Worm (Caenorhabditis elegans) whole organism, L4 larva: ENCODE data around the gene srg-61.

Source experiments
- F10B5.3 ChIP-seq: sonication (generic microtip); optimal IDR thresholded peaks from 2 replicates; lab custom pipeline; 2016; ENCODE audit warnings: mild to moderate bottlenecking, missing genetic modification characterization, missing compliant biosample characterization
- F44E2.7 ChIP-seq: fragments of 200-800 bp; sonication (Bioruptor generic); IDR thresholded peaks from 2 replicates; pipeline ENCODE4 v2.1.2; 2022; ENCODE audit warnings: missing genetic modification characterization, missing compliant biosample characterization
- Y48G9A.11 ChIP-seq: fragments of 200-800 bp; sonication (Bioruptor generic); IDR thresholded peaks from 2 replicates; pipeline ENCODE4 v1.3.6; 2022; ENCODE audit warnings: missing genetic modification reagents, missing genetic modification characterization, missing compliant biosample characterization
- aha-1 ChIP-seq: fragments of 150-350 bp; peaks from one replicate; lab custom pipeline; 2014; ENCODE audit warnings: missing biosample characterization, missing genetic modification characterization
- arid-1 ChIP-seq: fragments of 200-800 bp; sonication (Bioruptor generic); conservative IDR thresholded peaks from 2 replicates; pipeline ENCODE4 v1.3.6; 2022; ENCODE audit warnings: missing genetic modification reagents, missing genetic modification characterization, missing compliant biosample characterization
- daf-19 ChIP-seq: fragments of 200-800 bp; sonication (Bioruptor generic); conservative IDR thresholded peaks from 2 replicates; pipeline ENCODE4 v1.3.6; 2022; ENCODE audit warnings: missing genetic modification characterization, missing compliant biosample characterization
- daf-8 ChIP-seq: fragments of 200-800 bp; sonication (Bioruptor generic); IDR thresholded peaks from 2 replicates; pipeline ENCODE4 v1.3.6; 2022; ENCODE audit warnings: missing genetic modification characterization, missing compliant biosample characterization
- duxl-1 ChIP-seq: sonication (generic microtip); optimal IDR thresholded peaks from 2 replicates; lab custom pipeline; 2016; ENCODE audit warnings: mild to moderate bottlenecking, missing genetic modification characterization, moderate library complexity, missing compliant biosample characterization; ENCODE audit not compliant: poor library complexity
- egl-27 ChIP-seq: sonication (generic microtip); optimal IDR thresholded peaks from 3 replicates; lab custom pipeline; 2017; ENCODE audit warnings: missing biosample characterization, missing genetic modification reagents, missing genetic modification characterization
- egl-43 ChIP-seq: fragments of 200-800 bp; sonication (Bioruptor generic); IDR thresholded peaks from 2 replicates; pipeline ENCODE4 v1.3.6; 2022; ENCODE audit warnings: missing genetic modification reagents, missing genetic modification characterization, missing compliant biosample characterization
- gei-8 ChIP-seq: fragments of 200-800 bp; sonication (Bioruptor generic); optimal IDR thresholded peaks from 2 replicates; lab custom pipeline; 2018; ENCODE audit warnings: mild to moderate bottlenecking, missing genetic modification characterization, missing compliant biosample characterization
- jun-1 ChIP-seq: fragments of 150-350 bp; optimal IDR thresholded peaks from 2 replicates; lab custom pipeline; 2014; ENCODE audit warnings: missing biosample characterization, missing genetic modification reagents, missing genetic modification characterization
- lin-38 ChIP-seq: fragments of 200-800 bp; sonication (Bioruptor generic); IDR thresholded peaks from 2 replicates; pipeline ENCODE4 v1.3.6; 2022; ENCODE audit warnings: missing genetic modification reagents, missing genetic modification characterization, missing compliant biosample characterization
- lsy-2 ChIP-seq, 2 experiments: fragments of 150-350 bp in 1 of 2; sonication (generic microtip) in 1 of 2; optimal IDR thresholded peaks; 2 replicates each; lab custom pipeline; 2014 to 2017; ENCODE audit warnings: missing biosample characterization in 2 of 2, missing genetic modification characterization in 2 of 2
- madf-9 ChIP-seq: fragments of 200-800 bp; sonication (Bioruptor generic); conservative IDR thresholded peaks from 2 replicates; pipeline ENCODE4 v1.3.6; 2022; ENCODE audit warnings: missing genetic modification reagents, missing genetic modification characterization, missing compliant biosample characterization
- mdt-29 ChIP-seq: fragments of 200-800 bp; sonication (Bioruptor generic); IDR thresholded peaks from 2 replicates; pipeline ENCODE4 v1.3.6; 2022; ENCODE audit warnings: missing genetic modification reagents, missing genetic modification characterization, missing compliant biosample characterization
- mes-2 ChIP-seq: sonication (generic microtip); optimal IDR thresholded peaks from 2 replicates; lab custom pipeline; 2016; ENCODE audit warnings: missing genotype, mild to moderate bottlenecking, missing genetic modification characterization, missing compliant biosample characterization; ENCODE audit not compliant: poor library complexity, severe bottlenecking
- mxl-3 ChIP-seq: fragments of 200-800 bp; sonication (Bioruptor generic); optimal IDR thresholded peaks from 2 replicates; lab custom pipeline; 2018; ENCODE audit warnings: mild to moderate bottlenecking, missing genetic modification characterization, missing compliant biosample characterization
- nhr-42 ChIP-seq: fragments of 200-800 bp; sonication (Bioruptor generic); IDR thresholded peaks from 2 replicates; pipeline ENCODE4 v1.3.6; 2022; ENCODE audit warnings: missing genetic modification characterization, missing compliant biosample characterization
- nhr-6 ChIP-seq: fragments of 150-350 bp; optimal IDR thresholded peaks from 2 replicates; lab custom pipeline; 2014; ENCODE audit warnings: missing biosample characterization, missing genetic modification characterization
- nhr-77 ChIP-seq: fragments of 150-350 bp; optimal IDR thresholded peaks from 2 replicates; lab custom pipeline; 2014; ENCODE audit warnings: missing biosample characterization, missing genetic modification characterization
- pha-4 ChIP-seq, 2 experiments: fragments of 150-350 bp in 1 of 2; fragments of 200-800 bp in 1 of 2; sonication (Bioruptor generic) in 1 of 2; IDR thresholded peaks in 1 of 2; optimal IDR thresholded peaks in 1 of 2; 2 replicates each; pipeline versions ENCODE4 v1.3.6 to Lab custom; 2014 to 2022; ENCODE audit warnings: missing genetic modification characterization in 2 of 2, missing genetic modification reagents in 2 of 2, missing biosample characterization in 1 of 2, missing compliant biosample characterization in 1 of 2
- pqm-1 ChIP-seq: sonication (generic microtip); optimal IDR thresholded peaks from 2 replicates; lab custom pipeline; 2017; ENCODE audit warnings: missing biosample characterization, missing genetic modification characterization
- sdz-12 ChIP-seq: fragments of 200-800 bp; sonication (Bioruptor generic); optimal IDR thresholded peaks from 2 replicates; lab custom pipeline; 2018; ENCODE audit warnings: mild to moderate bottlenecking, missing genetic modification characterization, missing compliant biosample characterization
- set-16 ChIP-seq: fragments of 200-800 bp; sonication (Bioruptor generic); IDR thresholded peaks from 2 replicates; pipeline ENCODE4 v1.3.6; 2022; ENCODE audit warnings: missing genetic modification reagents, missing genetic modification characterization, missing compliant biosample characterization
- skn-1 ChIP-seq: fragments of 150-350 bp; optimal IDR thresholded peaks from 2 replicates; lab custom pipeline; 2014; ENCODE audit warnings: missing biosample characterization, missing genetic modification characterization
- snpc-1.2 ChIP-seq: fragments of 200-800 bp; sonication (Bioruptor generic); IDR thresholded peaks from 2 replicates; pipeline ENCODE4 v1.3.6; 2022; ENCODE audit warnings: missing genetic modification reagents, missing genetic modification characterization, missing compliant biosample characterization
- unc-130 ChIP-seq: sonication (generic microtip); optimal IDR thresholded peaks from 2 replicates; lab custom pipeline; 2016; ENCODE audit warnings: missing genetic modification reagents, missing genetic modification characterization, missing compliant biosample characterization
- unc-39 ChIP-seq: sonication (generic microtip); optimal IDR thresholded peaks from 2 replicates; lab custom pipeline; 2017; ENCODE audit warnings: missing biosample characterization, missing genetic modification characterization
- unc-62 ChIP-seq, 3 experiments: fragments of 150-350 bp in 1 of 3; sonication (generic microtip); optimal IDR thresholded peaks in 2 of 3; peaks in 1 of 3; 1 replicate in 1 of 3; 2 replicates in 2 of 3; lab custom pipeline; 2014 to 2017; ENCODE audit warnings: missing biosample characterization in 3 of 3, missing genetic modification characterization in 3 of 3, missing genetic modification reagents in 3 of 3, missing genotype in 1 of 3
- zag-1 ChIP-seq: fragments of 150-350 bp; optimal IDR thresholded peaks from 2 replicates; lab custom pipeline; 2014; ENCODE audit warnings: missing biosample characterization, missing genetic modification characterization
- zfp-3 ChIP-seq: fragments of 200-800 bp; sonication (Bioruptor generic); conservative IDR thresholded peaks from 2 replicates; pipeline ENCODE4 v1.3.6; 2022; ENCODE audit warnings: missing genetic modification reagents, missing genetic modification characterization, missing compliant biosample characterization
- ztf-11 ChIP-seq: fragments of 150-350 bp; optimal IDR thresholded peaks from 2 replicates; lab custom pipeline; 2014; ENCODE audit warnings: missing biosample characterization, missing genetic modification characterization
- ztf-7 ChIP-seq: fragments of 150-350 bp; optimal IDR thresholded peaks from 2 replicates; lab custom pipeline; 2014; ENCODE audit warnings: missing biosample characterization, missing genetic modification characterization

Gene srg-61

ce11 chrV:2703299-2703698 is 36.8 kb downstream of the srg-61 start:
- TF ChIP-seq unc-39 (tag; lab: Kevin White, UChicago) (no peak), sdz-12 (GFP tag; lab: Kevin White, UChicago) (peak; percentile 38), set-16 (GFP tag; lab: Robert Waterston, UW) (peak; percentile 84), aha-1 (tag; lab: Kevin White, UChicago) (peak; percentile 90), zfp-3 (GFP tag; lab: Robert Waterston, UW) (no peak), F44E2.7 (0 out of 2 replicates have a peak, but pooled peaks have one; percentile 13), jun-1 (tag; lab: Kevin White, UChicago) (no peak), duxl-1 (tag; lab: Kevin White, UChicago) (no peak), daf-19 (no peak), nhr-6 (no peak), egl-43 (GFP tag; lab: Robert Waterston, UW) (0 out of 2 replicates have a peak, but pooled peaks have one; percentile 24)

- 0 out of 2 replicates have a peak, but pooled peaks have one; percentile 9 for TF ChIP-seq mdt-29
- no peak for TF ChIP-seq arid-1
- no peak for TF ChIP-seq daf-19
- TF ChIP-seq skn-1 (tag; lab: Kevin White, UChicago), result no peak
- peak in 1 of 2 experiments; percentile 88 for TF ChIP-seq unc-62 (GFP tag; optimal IDR thresholded peaks at IDR 0.05 in 1 of 2; lab: Kevin White, UChicago)
- no peak for TF ChIP-seq unc-62 (tag; optimal IDR thresholded peaks at IDR 0.05; lab: Kevin White, UChicago)
- TF ChIP-seq ztf-11 (tag; lab: Kevin White, UChicago), result no peak
- TF ChIP-seq pqm-1 (tag; lab: Kevin White, UChicago), result no peak
- no peak for TF ChIP-seq nhr-77 (tag; lab: Kevin White, UChicago)
- no peak for TF ChIP-seq nhr-42 (GFP tag; lab: Robert Waterston, UW)
- no peak for TF ChIP-seq egl-27
- TF ChIP-seq zag-1 (tag; lab: Kevin White, UChicago), result no peak
- no peak for TF ChIP-seq gei-8 (GFP tag; lab: Kevin White, UChicago)
- no peak for TF ChIP-seq daf-8 (GFP tag; lab: Robert Waterston, UW)
- peak; percentile 82 for TF ChIP-seq set-16 (GFP tag; lab: Robert Waterston, UW)
- no peak for TF ChIP-seq lsy-2 (tag; optimal IDR thresholded peaks at IDR 0.05; lab: Kevin White, UChicago)
- no peak for TF ChIP-seq mxl-3 (GFP tag; lab: Kevin White, UChicago)
Observed at ce11 chrV:2702883-2703282, 37.2 kb downstream of the srg-61 start.

- no peak for TF ChIP-seq daf-8 (GFP tag; lab: Robert Waterston, UW)
- peak in 1 of 2 experiments; percentile 61 for TF ChIP-seq unc-62 (GFP tag; optimal IDR thresholded peaks at IDR 0.05 in 1 of 2; lab: Kevin White, UChicago)
- TF ChIP-seq unc-62 (tag; optimal IDR thresholded peaks at IDR 0.05; lab: Kevin White, UChicago), result no peak
- 0 out of 2 replicates have a peak, but pooled peaks have one; percentile 27 for TF ChIP-seq pha-4 (GFP tag; IDR thresholded peaks at IDR 0.05; lab: Robert Waterston, UW)
- TF ChIP-seq pha-4 (tag; optimal IDR thresholded peaks at IDR 0.05; lab: Kevin White, UChicago), result no peak
- TF ChIP-seq snpc-1.2, result no peak
- 0 out of 2 replicates have a peak, but pooled peaks have one; percentile 18 for TF ChIP-seq lin-38
Observed at ce11 chrV:2698826-2699225, 41.3 kb downstream of the srg-61 start, which contains the start of gene nuo-5. Gene nuo-5 (plus strand): TSS chrV:2698972.

- TF ChIP-seq nhr-42 (GFP tag; lab: Robert Waterston, UW) (no peak), zfp-3 (GFP tag; lab: Robert Waterston, UW) (no peak), mes-2 (tag; lab: Kevin White, UChicago) (peak; percentile 24), ztf-7 (tag; lab: Kevin White, UChicago) (no peak), arid-1 (0 out of 2 replicates have a peak, but pooled peaks have one; percentile 14), Y48G9A.11 (GFP tag; lab: Robert Waterston, UW) (no peak), zag-1 (tag; lab: Kevin White, UChicago) (no peak), F10B5.3 (no peak), lin-38 (peak; percentile 52), unc-130 (GFP tag; lab: Kevin White, UChicago) (no peak), madf-9 (no peak), lsy-2 (tag; optimal IDR thresholded peaks at IDR 0.05; lab: Kevin White, UChicago) (peak in 1 of 2 experiments; percentile 11)
Observed at ce11 chrV:2697693-2698092, 42.4 kb downstream of the srg-61 start.
